Fruit fly (Drosophila melanogaster) whole organism, embryonic: ENCODE data around the gene CstF64.

Experiments used
- ATbp ChIP-seq: fragments of 200-800 bp; sonication (Bioruptor generic); optimal IDR thresholded peaks from 2 replicates; lab custom pipeline; 2017; ENCODE audit warnings: missing biosample characterization, mild to moderate bottlenecking, missing genetic modification characterization, missing genetic modification reagents
- BEAF-32 ChIP-seq: fragments of 200-800 bp; sonication (Bioruptor generic); optimal IDR thresholded peaks from 3 replicates; lab custom pipeline; 2017; ENCODE audit warnings: missing biosample characterization, missing genetic modification characterization, mild to moderate bottlenecking, moderate library complexity, missing genetic modification reagents
- CG10654 ChIP-seq: fragments of 200-800 bp; sonication (Bioruptor generic); optimal IDR thresholded peaks from 2 replicates; lab custom pipeline; 2016; ENCODE audit warnings: missing biosample characterization, missing genetic modification characterization
- CG11504 ChIP-seq: fragments of 200-800 bp; sonication (Bioruptor generic); optimal IDR thresholded peaks from 3 replicates; lab custom pipeline; 2019; ENCODE audit warnings: missing biosample characterization, mild to moderate bottlenecking, missing genetic modification characterization, moderate library complexity
- CG12391 ChIP-seq: fragments of 200-800 bp; sonication (Bioruptor generic); optimal IDR thresholded peaks from 3 replicates; lab custom pipeline; 2018; ENCODE audit warnings: missing biosample characterization, mild to moderate bottlenecking, missing genetic modification characterization, moderate library complexity
- CG15514 ChIP-seq: fragments of 200-800 bp; sonication (Bioruptor generic); optimal IDR thresholded peaks from 3 replicates; lab custom pipeline; 2017; ENCODE audit warnings: missing biosample characterization, missing genetic modification characterization, mild to moderate bottlenecking, moderate library complexity, missing genetic modification reagents
- CG1603 ChIP-seq: fragments of 200-800 bp; sonication (Bioruptor generic); optimal IDR thresholded peaks from 2 replicates; lab custom pipeline; 2019; ENCODE audit warnings: missing biosample characterization, mild to moderate bottlenecking, missing genetic modification characterization, moderate library complexity
- CG16813 ChIP-seq: fragments of 200-800 bp; sonication (Bioruptor generic); IDR thresholded peaks from 3 replicates; pipeline ENCODE4 v1.3.6; 2022; ENCODE audit warnings: missing biosample characterization, missing genetic modification characterization; ENCODE audit not compliant: partially characterized antibody
- CG17385 ChIP-seq: fragments of 200-800 bp; sonication (Bioruptor generic); optimal IDR thresholded peaks from 3 replicates; lab custom pipeline; 2018; ENCODE audit warnings: missing biosample characterization, mild to moderate bottlenecking, missing genetic modification characterization
- CG17568 ChIP-seq: fragments of 200-800 bp; sonication (Bioruptor generic); optimal IDR thresholded peaks from 2 replicates; lab custom pipeline; 2018; ENCODE audit warnings: missing biosample characterization, mild to moderate bottlenecking, missing genetic modification characterization, moderate library complexity
- CG17802 ChIP-seq: fragments of 200-800 bp; sonication (Bioruptor generic); optimal IDR thresholded peaks from 2 replicates; lab custom pipeline; 2018; ENCODE audit warnings: missing biosample characterization, mild to moderate bottlenecking, missing genetic modification characterization, moderate library complexity
- CG34376 ChIP-seq: fragments of 200-800 bp; sonication (Bioruptor generic); optimal IDR thresholded peaks from 2 replicates; lab custom pipeline; 2018; ENCODE audit warnings: missing biosample characterization, mild to moderate bottlenecking, missing genetic modification characterization
- CG4617 ChIP-seq: fragments of 200-800 bp; sonication (Bioruptor generic); optimal IDR thresholded peaks from 3 replicates; lab custom pipeline; 2016; ENCODE audit warnings: missing biosample characterization, missing genetic modification characterization, borderline replicate concordance
- CG7839 ChIP-seq: fragments of 200-800 bp; sonication (Bioruptor generic); optimal IDR thresholded peaks from 3 replicates; lab custom pipeline; 2018; ENCODE audit warnings: missing biosample characterization, mild to moderate bottlenecking, missing genetic modification characterization, moderate library complexity
- CG8290 ChIP-seq, 3 experiments: fragments of 200-800 bp; sonication (Bioruptor generic); optimal IDR thresholded peaks; 2 replicates each; lab custom pipeline; 2016 to 2019; ENCODE audit warnings: missing biosample characterization in 3 of 3, missing genetic modification characterization in 3 of 3, mild to moderate bottlenecking in 2 of 3, moderate library complexity in 1 of 3
- CG9797 ChIP-seq: fragments of 200-800 bp; sonication (Bioruptor generic); optimal IDR thresholded peaks from 3 replicates; lab custom pipeline; 2018; ENCODE audit warnings: missing biosample characterization, mild to moderate bottlenecking, missing genetic modification characterization
- Camta ChIP-seq: fragments of 200-800 bp; sonication (Bioruptor generic); optimal IDR thresholded peaks from 2 replicates; lab custom pipeline; 2016; ENCODE audit warnings: missing biosample characterization, missing genetic modification characterization
- Deaf1 ChIP-seq: fragments of 200-800 bp; optimal IDR thresholded peaks from 3 replicates; lab custom pipeline; 2019; ENCODE audit warnings: missing biosample characterization, mild to moderate bottlenecking, missing genetic modification characterization, moderate library complexity
- Dll ChIP-seq: fragments of 200-800 bp; sonication (Bioruptor generic); IDR thresholded peaks from 4 replicates; pipeline ENCODE4 v1.3.6; 2022; ENCODE audit warnings: missing biosample characterization, missing genetic modification characterization; ENCODE audit not compliant: partially characterized antibody
- Doc3 ChIP-seq: fragments of 200-800 bp; sonication (Bioruptor generic); IDR thresholded peaks from 3 replicates; pipeline ENCODE4 v1.3.6; 2022; ENCODE audit warnings: missing biosample characterization, missing genetic modification characterization; ENCODE audit not compliant: partially characterized antibody
- Hr39 ChIP-seq: fragments of >200 bp; optimal IDR thresholded peaks from 2 replicates; lab custom pipeline; 2017
- MBD-R2 ChIP-seq: fragments of 200-800 bp; sonication (Bioruptor generic); IDR thresholded peaks from 2 replicates; pipeline ENCODE4 v1.3.6; 2022; ENCODE audit warnings: missing biosample characterization, missing genetic modification characterization
- Med ChIP-seq: fragments of 200-800 bp; sonication (Bioruptor generic); peaks from one replicate; lab custom pipeline; 2016; ENCODE audit warnings: missing biosample characterization, missing genetic modification characterization, mild to moderate bottlenecking, inconsistent platforms, moderate library complexity
- Mes4 ChIP-seq: fragments of 200-800 bp; sonication (Bioruptor generic); optimal IDR thresholded peaks from 2 replicates; lab custom pipeline; 2016; ENCODE audit warnings: missing biosample characterization, missing genetic modification characterization
- NfI ChIP-seq: fragments of 200-800 bp; sonication (Bioruptor generic); optimal IDR thresholded peaks from 3 replicates; lab custom pipeline; 2018; ENCODE audit warnings: missing biosample characterization, mild to moderate bottlenecking, missing genetic modification characterization, moderate library complexity
- Oaz ChIP-seq: fragments of 200-800 bp; sonication (Bioruptor generic); IDR thresholded peaks from 2 replicates; pipeline ENCODE4 v1.3.6; 2022; ENCODE audit warnings: missing biosample characterization, missing genetic modification characterization
- Xrp1 ChIP-seq: fragments of 200-800 bp; sonication (Bioruptor generic); IDR thresholded peaks from 2 replicates; pipeline ENCODE4 v1.3.6; 2022; ENCODE audit warnings: missing biosample characterization, missing genetic modification characterization
- bab2 ChIP-seq: fragments of 200-800 bp; sonication (Bioruptor generic); optimal IDR thresholded peaks from 2 replicates; lab custom pipeline; 2016; ENCODE audit warnings: missing biosample characterization, missing genetic modification characterization
- bsh ChIP-seq, 2 experiments: fragments of 200-800 bp; sonication (Bioruptor generic); optimal IDR thresholded peaks; 2 replicates each; lab custom pipeline; 2017 to 2018; ENCODE audit warnings: mild to moderate bottlenecking in 2 of 2, missing biosample characterization in 2 of 2, missing genetic modification characterization in 2 of 2, moderate library complexity in 1 of 2
- chif ChIP-seq, 2 experiments: fragments of 200-800 bp; sonication (Bioruptor generic); optimal IDR thresholded peaks; 3 replicates each; lab custom pipeline; 2016; ENCODE audit warnings: missing biosample characterization in 2 of 2, missing genetic modification characterization in 2 of 2
- dm ChIP-seq: fragments of 200-800 bp; sonication (Bioruptor generic); optimal IDR thresholded peaks from 3 replicates; lab custom pipeline; 2016; ENCODE audit warnings: missing biosample characterization, missing genetic modification characterization
- fu2 ChIP-seq: fragments of 200-800 bp; sonication (Bioruptor generic); optimal IDR thresholded peaks from 2 replicates; lab custom pipeline; 2016; ENCODE audit warnings: missing biosample characterization, missing genetic modification characterization
- grn ChIP-seq: fragments of 200-800 bp; sonication (Bioruptor generic); optimal IDR thresholded peaks from 3 replicates; lab custom pipeline; 2017; ENCODE audit warnings: missing biosample characterization, missing genetic modification characterization
- hb ChIP-seq: fragments of 200-800 bp; sonication (Bioruptor generic); IDR thresholded peaks from 3 replicates; pipeline ENCODE4 v1.3.6; 2022; ENCODE audit warnings: missing biosample characterization, missing genetic modification characterization; ENCODE audit not compliant: partially characterized antibody
- nerfin-2 ChIP-seq: fragments of 200-800 bp; sonication (Bioruptor generic); IDR thresholded peaks from 2 replicates; pipeline ENCODE4 v1.3.6; 2022; ENCODE audit warnings: missing biosample characterization, missing genetic modification characterization; ENCODE audit not compliant: partially characterized antibody
- pho ChIP-seq: fragments of 200-800 bp; sonication (Bioruptor generic); optimal IDR thresholded peaks from 2 replicates; lab custom pipeline; 2016; ENCODE audit warnings: missing biosample characterization, missing genetic modification characterization
- pzg ChIP-seq: fragments of 200-800 bp; sonication (Bioruptor generic); optimal IDR thresholded peaks from 3 replicates; lab custom pipeline; 2018; ENCODE audit warnings: missing biosample characterization, mild to moderate bottlenecking, missing genetic modification characterization, moderate library complexity
- slp2 ChIP-seq: fragments of 200-800 bp; sonication (Bioruptor generic); optimal IDR thresholded peaks from 2 replicates; lab custom pipeline; 2016; ENCODE audit warnings: missing biosample characterization, missing genetic modification characterization
- sna ChIP-seq: fragments of 200-800 bp; sonication (Bioruptor generic); IDR thresholded peaks from 2 replicates; pipeline ENCODE4 v1.3.6; 2022; ENCODE audit warnings: missing biosample characterization, missing genetic modification characterization; ENCODE audit not compliant: partially characterized antibody
- sqz ChIP-seq: fragments of 200-800 bp; sonication (Bioruptor generic); optimal IDR thresholded peaks from 3 replicates; lab custom pipeline; 2018; ENCODE audit warnings: missing biosample characterization, mild to moderate bottlenecking, missing genetic modification characterization
- tna ChIP-seq: fragments of 200-800 bp; sonication (Bioruptor generic); IDR thresholded peaks from 2 replicates; pipeline ENCODE4 v1.3.6; 2022; ENCODE audit warnings: missing biosample characterization, missing genetic modification characterization; ENCODE audit not compliant: partially characterized antibody
- twi ChIP-seq: fragments of 200-800 bp; optimal IDR thresholded peaks from 2 replicates; lab custom pipeline; 2019; ENCODE audit warnings: missing biosample characterization, mild to moderate bottlenecking, missing genetic modification characterization, moderate library complexity
- vfl ChIP-seq: fragments of 200-800 bp; sonication (Bioruptor generic); optimal IDR thresholded peaks from 2 replicates; lab custom pipeline; 2016; ENCODE audit warnings: missing biosample characterization, missing genetic modification characterization
- zfh1 ChIP-seq: fragments of 200-800 bp; sonication (Bioruptor generic); IDR thresholded peaks from 3 replicates; pipeline ENCODE4 v1.3.6; 2022; ENCODE audit warnings: missing biosample characterization, missing genetic modification characterization

The CstF64 gene

dm6 chr3R:18663525-18663924, 4.1 kb downstream of the CstF64 start, which contains the start of the genes Cpsf73 and Gos28 (continued):
- TF ChIP-seq sqz (GFP tag; lab: Kevin White, UChicago) (no peak), Dll (GFP tag; lab: Robert Waterston, UW) (peak; percentile 60; the same call in 1 of the 4 replicates), twi (tag; lab: Kevin White, UChicago) (peak; percentile 3), slp2 (GFP tag; lab: Kevin White, UChicago) (peak; percentile 13), CG17385 (GFP tag; lab: Kevin White, UChicago) (peak; percentile 16), CG17802 (peak; percentile 98), Xrp1 (GFP tag; lab: Robert Waterston, UW) (peak; percentile 10; the same call in 1 of the 2 replicates), NfI (GFP tag; lab: Kevin White, UChicago) (peak; percentile 6), CG34376 (GFP tag; lab: Kevin White, UChicago) (no peak), grn (GFP tag; lab: Kevin White, UChicago) (peak; percentile 5), CG1603 (tag; lab: Kevin White, UChicago) (peak; percentile 83), CG15514 (GFP tag; lab: Kevin White, UChicago) (peak; percentile 85), Mes4 (peak; percentile 14), vfl (GFP tag; lab: Kevin White, UChicago) (peak; percentile 34), pho (peak; percentile 15), CG12391 (tag; lab: Kevin White, UChicago) (peak; percentile 49), CG16813 (GFP tag; lab: Robert Waterston, UW) (peak; percentile 50), ATbp (GFP tag; lab: Kevin White, UChicago) (no peak), Med (GFP tag; lab: Kevin White, UChicago) (peak; percentile 82), Doc3 (GFP tag; lab: Robert Waterston, UW) (0 out of 3 replicates have a peak, but pooled peaks have one; percentile 37), CG11504 (tag; lab: Kevin White, UChicago) (peak; percentile 67), zfh1 (GFP tag; lab: Robert Waterston, UW) (0 out of 3 replicates have a peak, but pooled peaks have one; percentile 40)
- TF ChIP-seq, all 482 proteins: peak for 124

dm6 chr3R:18665061-18665460, 5.6 kb downstream of the CstF64 start, which contains the start of gene CG31231:
Gene CG31231 (plus strand): TSS chr3R:18665361.
- no peak for TF ChIP-seq Hr39 (lab: Kevin White, UChicago)
- TF ChIP-seq Camta, result no peak
- TF ChIP-seq bab2 (GFP tag; lab: Kevin White, UChicago), result no peak
- no peak for TF ChIP-seq Deaf1
- TF ChIP-seq Oaz (GFP tag; lab: Robert Waterston, UW), result no peak
- TF ChIP-seq dm (GFP tag; lab: Kevin White, UChicago), result no peak

- TF ChIP-seq BEAF-32 (GFP tag; lab: Kevin White, UChicago), result peak; percentile 57
- TF ChIP-seq CG9797 (GFP tag; lab: Kevin White, UChicago), result peak; percentile 28
- no peak for TF ChIP-seq CG17568 (GFP tag; lab: Kevin White, UChicago)
- peak in 1 of 2 experiments; percentile 15 for TF ChIP-seq bsh (GFP tag; optimal IDR thresholded peaks at IDR 0.05; lab: Kevin White, UChicago)
- no peak for TF ChIP-seq CG7839
- TF ChIP-seq CG4617, result peak; percentile 41
- peak; percentile 42; the same call in 1 of the 2 replicates for TF ChIP-seq sna (GFP tag; lab: Robert Waterston, UW)
- no peak for TF ChIP-seq CG8290 (GFP tag; optimal IDR thresholded peaks at IDR 0.05; lab: Kevin White, UChicago)
- no peak for TF ChIP-seq CG8290 (tag; optimal IDR thresholded peaks at IDR 0.05; lab: Kevin White, UChicago)
- 0 out of 3 replicates have a peak, but pooled peaks have one; percentile 37 for TF ChIP-seq hb (GFP tag; lab: Robert Waterston, UW)
- TF ChIP-seq CG16813 (GFP tag; lab: Robert Waterston, UW), result peak; percentile 43; the same call in 2 of the 3 replicates
- TF ChIP-seq nerfin-2 (GFP tag; lab: Robert Waterston, UW), result 0 out of 2 replicates have a peak, but pooled peaks have one; percentile 24
- TF ChIP-seq chif (GFP tag; optimal IDR thresholded peaks at IDR 0.05; lab: Kevin White, UChicago), result no peak
- no peak for TF ChIP-seq CG10654
- TF ChIP-seq MBD-R2 (GFP tag; lab: Robert Waterston, UW), result peak; percentile 90
- TF ChIP-seq tna (GFP tag; lab: Robert Waterston, UW), result no peak
- peak; percentile 33 for TF ChIP-seq dm (GFP tag; lab: Kevin White, UChicago)
- no peak for TF ChIP-seq fu2 (GFP tag; lab: Kevin White, UChicago)
- peak; percentile 65 for TF ChIP-seq pzg (GFP tag; lab: Kevin White, UChicago)
Observed at dm6 chr3R:18667659-18668248, 8.3 kb downstream of the CstF64 start, which contains the start of gene CG31229. Gene CG31229 (plus strand): TSS chr3R:18667852.
